Fruit fly (Drosophila melanogaster): ENCODE results near the gene CG4497.

- TF ChIP-seq usp (GFP tag; optimal IDR thresholded peaks at IDR 0.05) (no peak), pan (optimal IDR thresholded peaks at IDR 0.05) (no peak), Dll (optimal IDR thresholded peaks at IDR 0.05) (no peak), EcR (GFP tag; optimal IDR thresholded peaks at IDR 0.05) (peak in 1 of 2 experiments; percentile 27), psq (optimal IDR thresholded peaks at IDR 0.05) (no peak), CG8478 (optimal IDR thresholded peaks at IDR 0.05) (no peak)
Observed at dm6 chr2L:7189674-7190073, 4.7 kb downstream of the CG4497 start, which contains the start of gene CG4496.

Data from whole organism.